Worm (Caenorhabditis elegans): ENCODE data around the gene C16C8.14.
"Not testable (repeated sequence)": the region's sequence is repeated elsewhere in the genome, so short reads cannot be mapped to it uniquely, and the experiment has no call there.

Gene C16C8.14

DNA sequence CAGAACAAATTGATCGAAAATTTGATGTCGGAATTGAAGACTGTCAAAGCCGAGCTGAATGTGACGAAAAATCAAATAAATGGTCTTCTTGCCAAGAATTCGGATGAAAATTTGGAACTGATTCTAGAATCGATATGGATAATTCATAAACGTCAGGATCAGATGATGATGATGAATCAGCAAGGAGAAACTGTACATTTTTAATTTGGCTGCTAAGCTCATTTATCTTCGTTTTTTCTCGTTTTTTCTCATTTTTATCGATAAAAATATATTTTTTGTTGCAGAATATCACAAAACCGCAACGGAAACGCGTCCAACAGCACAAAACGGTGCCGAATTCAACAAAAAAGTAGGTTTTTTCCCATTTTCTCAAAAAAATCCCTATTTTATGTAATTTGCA lies at the start of gene C16C8.14:
C16C8.14 (plus strand) TSS at position 301 of the 400 bp plus-strand sequence.
- not testable (repeated sequence) for TF ChIP-seq fkh-10 (GFP tag; optimal IDR thresholded peaks at IDR 0.05); lsy-12 (tag; optimal IDR thresholded peaks at IDR 0.05); aly-2 (tag; optimal IDR thresholded peaks at IDR 0.05)

DNA sequence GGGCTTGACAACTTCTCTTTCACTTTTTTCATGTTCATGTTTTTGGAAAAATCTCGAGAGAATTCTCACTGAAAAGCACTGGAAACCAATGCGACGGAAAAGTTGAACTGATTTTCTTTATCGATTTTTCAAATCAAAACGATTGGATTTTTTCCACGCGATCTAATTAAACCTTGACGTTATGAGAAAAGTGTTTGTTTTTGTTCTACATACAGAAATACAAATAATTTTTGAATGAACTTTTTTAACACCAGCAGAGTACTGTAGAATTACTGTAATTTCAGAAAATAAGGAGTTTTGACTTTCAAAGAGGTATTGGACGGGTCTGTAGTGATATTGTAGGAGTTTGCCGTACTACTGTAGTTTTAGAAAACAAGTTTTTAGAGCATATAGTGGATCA lies 46.8 kb upstream of the C16C8.14 start, which contains the start of gene nep-10:
nep-10 (minus strand) TSS at position 101 of the 400 bp plus-strand sequence.
- TF ChIP-seq hmg-11 (tag; optimal IDR thresholded peaks at IDR 0.05) (no peak), ceh-9 (tag; optimal IDR thresholded peaks at IDR 0.05) (no peak), daf-12 (tag; optimal IDR thresholded peaks at IDR 0.05) (no peak), sea-2 (GFP tag; optimal IDR thresholded peaks at IDR 0.05) (no peak), fos-1 (tag; optimal IDR thresholded peaks at IDR 0.05) (no peak)

DNA sequence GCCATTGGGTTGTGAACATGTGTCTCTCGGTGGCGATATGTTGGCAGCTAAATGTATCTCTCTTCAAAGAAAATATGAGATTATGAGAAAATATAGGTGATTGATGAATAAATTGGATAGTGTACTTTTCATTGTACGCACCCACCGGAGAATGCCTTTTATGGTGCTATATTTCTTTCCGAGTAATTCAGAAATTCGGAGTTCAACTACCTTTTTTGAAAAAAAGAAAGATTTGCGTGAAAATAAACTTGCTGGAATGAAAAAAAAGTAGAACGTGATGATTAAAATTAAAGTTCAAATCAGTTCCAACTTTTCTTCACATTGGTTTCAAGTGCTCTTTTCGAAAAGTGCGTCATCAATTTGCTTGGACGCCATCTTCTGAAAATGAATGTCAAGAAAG lies 46.1 kb upstream of the C16C8.14 start, which contains the start of gene nep-8:
nep-8 (plus strand) TSS at position 301 of the 400 bp plus-strand sequence.
- TF ChIP-seq aly-2 (tag; optimal IDR thresholded peaks at IDR 0.05) (no peak), jun-1 (tag; optimal IDR thresholded peaks at IDR 0.05) (no peak), nhr-28 (tag; optimal IDR thresholded peaks at IDR 0.05) (no peak), ceh-16 (tag; optimal IDR thresholded peaks at IDR 0.05) (no peak), elt-3 (tag; optimal IDR thresholded peaks at IDR 0.05) (no peak), fkh-10 (GFP tag; optimal IDR thresholded peaks at IDR 0.05) (no peak), egl-27 (tag; optimal IDR thresholded peaks at IDR 0.05) (no peak), eor-1 (tag; optimal IDR thresholded peaks at IDR 0.05) (no peak), nhr-77 (tag; optimal IDR thresholded peaks at IDR 0.05) (no peak)

ce11 chrII:3414383-3414910 lies 35.2 kb upstream of the C16C8.14 start, which contains the start of the genes F18A12.7 and F18A12.2:
Gene F18A12.7, minus strand, starts transcription at chrII:3414483.
Gene F18A12.2, plus strand, starts transcription at chrII:3414860.
- no peak for TF ChIP-seq egl-5 (tag; optimal IDR thresholded peaks at IDR 0.05)
- TF ChIP-seq snpc-4 (tag; optimal IDR thresholded peaks at IDR 0.05) = no peak
- TF ChIP-seq unc-39 (tag; optimal IDR thresholded peaks at IDR 0.05) = no peak
- no peak for TF ChIP-seq nhr-12 (tag; optimal IDR thresholded peaks at IDR 0.05)
- no peak for TF ChIP-seq tbx-2 (tag; optimal IDR thresholded peaks at IDR 0.05)
- TF ChIP-seq nhr-11 (tag; optimal IDR thresholded peaks at IDR 0.05) = no peak
- TF ChIP-seq ceh-9 (tag; optimal IDR thresholded peaks at IDR 0.05) = no peak
- TF ChIP-seq pha-4 (tag; optimal IDR thresholded peaks at IDR 0.05) = no peak
- no peak for TF ChIP-seq lin-39 (tag; optimal IDR thresholded peaks at IDR 0.05)
- TF ChIP-seq jun-1 (tag; optimal IDR thresholded peaks at IDR 0.05) = no peak
- TF ChIP-seq nhr-43 (tag; optimal IDR thresholded peaks at IDR 0.05; ENCODE audit: poor library complexity, severe bottlenecking) = no peak
- no peak for TF ChIP-seq fkh-10 (GFP tag; optimal IDR thresholded peaks at IDR 0.05)
- no peak for TF ChIP-seq fkh-2 (tag; optimal IDR thresholded peaks at IDR 0.05)

- TF ChIP-seq unc-39 (tag; optimal IDR thresholded peaks at IDR 0.05) (no peak), zag-1 (tag; optimal IDR thresholded peaks at IDR 0.05) (no peak), egl-27 (tag; optimal IDR thresholded peaks at IDR 0.05) (no peak)
Measured at ce11 chrII:3416528-3416927, 33.1 kb upstream of the C16C8.14 start, which contains the start of gene nep-6. Gene nep-6, plus strand, starts transcription at chrII:3416828.

- TF ChIP-seq nhr-11 (tag; optimal IDR thresholded peaks at IDR 0.05) (no peak), ZK546.5 (tag; optimal IDR thresholded peaks at IDR 0.05) (no peak), nhr-237 (tag; optimal IDR thresholded peaks at IDR 0.05) (no peak), mml-1 (tag; optimal IDR thresholded peaks at IDR 0.05) (no peak), daf-12 (tag; optimal IDR thresholded peaks at IDR 0.05) (no peak), tbx-2 (tag; optimal IDR thresholded peaks at IDR 0.05) (no peak), unc-39 (tag; optimal IDR thresholded peaks at IDR 0.05) (no peak), ama-1 (optimal IDR thresholded peaks at IDR 0.05) (no peak), ceh-82 (tag; optimal IDR thresholded peaks at IDR 0.05) (no peak), skn-1 (tag; optimal IDR thresholded peaks at IDR 0.05) (no peak)
Measured at ce11 chrII:3422938-3423337, 26.7 kb upstream of the C16C8.14 start.

Data from whole organism, L3 larva.